Worm (Caenorhabditis elegans): ENCODE measurements around the gene Y17G7B.8.

Y17G7B.8 gene

DNA sequence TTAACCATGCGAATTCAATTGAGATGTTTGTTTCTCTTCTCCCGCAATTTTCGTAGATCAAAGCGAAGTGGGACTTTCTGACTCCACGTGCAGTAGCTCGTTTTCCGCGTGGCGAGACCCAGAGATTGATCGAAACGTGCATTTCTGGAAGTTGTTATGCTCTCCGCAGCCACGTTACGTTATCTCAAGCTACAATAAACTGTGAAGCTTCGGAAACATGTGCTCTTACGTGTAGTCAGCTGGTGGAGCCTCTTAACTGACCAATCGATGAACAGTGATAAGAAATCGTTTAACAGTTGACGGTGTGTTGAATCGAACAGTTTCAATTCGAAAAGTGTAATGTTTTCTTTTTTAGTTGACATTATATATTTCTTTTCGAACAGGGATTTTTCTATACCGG is 24.6 kb upstream of the Y17G7B.8 start (continued):
- TF ChIP-seq let-607 (tag; optimal IDR thresholded peaks at IDR 0.05) (no peak), akir-1 (GFP tag; optimal IDR thresholded peaks at IDR 0.05) (no peak), tbx-9 (tag; optimal IDR thresholded peaks at IDR 0.05; ENCODE audit: borderline replicate concordance) (no peak), aptf-3 (GFP tag; IDR thresholded peaks at IDR 0.05) (no peak), attf-3 (GFP tag; conservative IDR thresholded peaks at IDR 0.05) (no peak), ceh-27 (GFP tag; optimal IDR thresholded peaks at IDR 0.05) (no peak), lin-35 (GFP tag; optimal IDR thresholded peaks at IDR 0.05) (no peak), ztf-22 (GFP tag; optimal IDR thresholded peaks at IDR 0.05) (peak; percentile 58), F57A8.1 (GFP tag; optimal IDR thresholded peaks at IDR 0.05) (no peak), ama-1 (optimal IDR thresholded peaks at IDR 0.05) (no peak), ama-1 (GFP tag; optimal IDR thresholded peaks at IDR 0.05) (no peak), aptf-2 (GFP tag; conservative IDR thresholded peaks at IDR 0.05) (no peak), ceh-79 (tag; optimal IDR thresholded peaks at IDR 0.05) (no peak), hlh-12 (tag; optimal IDR thresholded peaks at IDR 0.05) (no peak), hmg-20 (GFP tag; IDR thresholded peaks at IDR 0.05) (no peak), Y53F4B.3 (GFP tag; IDR thresholded peaks at IDR 0.05) (no peak), hrde-1 (tag; optimal IDR thresholded peaks at IDR 0.05; ENCODE audit: borderline replicate concordance) (no peak), F37B4.10 (GFP tag; IDR thresholded peaks at IDR 0.05) (no peak), him-1 (tag; optimal IDR thresholded peaks at IDR 0.05) (no peak), F10E7.11 (tag; optimal IDR thresholded peaks at IDR 0.05) (no peak), rec-8 (tag; optimal IDR thresholded peaks at IDR 0.05) (no peak), cebp-2 (GFP tag; IDR thresholded peaks at IDR 0.05) (no peak), lir-1 (GFP tag; conservative IDR thresholded peaks at IDR 0.05) (no peak), Y79H2A.3 (GFP tag; conservative IDR thresholded peaks at IDR 0.05) (no peak), ekl-4 (GFP tag; IDR thresholded peaks at IDR 0.05) (no peak), ceh-91 (GFP tag; IDR thresholded peaks at IDR 0.05) (no peak), bed-2 (GFP tag; IDR thresholded peaks at IDR 0.05) (no peak), nhr-27 (tag; optimal IDR thresholded peaks at IDR 0.05) (no peak), F49E8.2 (tag; optimal IDR thresholded peaks at IDR 0.05; ENCODE audit: insufficient read depth) (no peak)

DNA sequence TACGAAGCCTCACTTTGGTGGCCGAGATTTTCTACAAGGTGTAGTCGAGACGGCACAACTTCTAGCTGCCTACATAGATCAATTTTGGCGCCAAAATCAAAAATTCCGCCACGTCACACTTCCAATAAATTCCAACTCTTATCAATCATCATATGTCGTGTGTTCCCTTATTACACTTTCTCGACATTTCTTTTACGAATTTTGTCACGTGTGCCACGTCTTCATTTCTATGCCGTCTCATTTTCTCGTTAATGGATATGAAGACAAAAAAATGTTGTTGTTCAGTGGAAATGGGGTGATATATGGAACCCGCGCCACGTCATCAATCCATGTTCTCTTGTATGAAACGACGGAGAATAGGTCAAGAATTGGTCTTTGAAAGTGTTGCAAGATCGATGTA is 24.1 kb upstream of the Y17G7B.8 start:
- no peak for TF ChIP-seq attf-3 (GFP tag; conservative IDR thresholded peaks at IDR 0.05)
- peak; percentile 64; the same call in 1 of the 2 replicates for TF ChIP-seq hsf-1 (GFP tag; IDR thresholded peaks at IDR 0.05)
- TF ChIP-seq ztf-26 (tag; optimal IDR thresholded peaks at IDR 0.05) = peak; percentile 12
- TF ChIP-seq ztf-3 (GFP tag; optimal IDR thresholded peaks at IDR 0.05) = no peak
- no peak for TF ChIP-seq F55B11.4 (tag; optimal IDR thresholded peaks at IDR 0.05; ENCODE audit: borderline replicate concordance, insufficient read depth)
- no peak for TF ChIP-seq ekl-4 (GFP tag; IDR thresholded peaks at IDR 0.05)
- TF ChIP-seq let-607 (tag; optimal IDR thresholded peaks at IDR 0.05) = peak in 1 of 2 experiments; percentile 63

DNA sequence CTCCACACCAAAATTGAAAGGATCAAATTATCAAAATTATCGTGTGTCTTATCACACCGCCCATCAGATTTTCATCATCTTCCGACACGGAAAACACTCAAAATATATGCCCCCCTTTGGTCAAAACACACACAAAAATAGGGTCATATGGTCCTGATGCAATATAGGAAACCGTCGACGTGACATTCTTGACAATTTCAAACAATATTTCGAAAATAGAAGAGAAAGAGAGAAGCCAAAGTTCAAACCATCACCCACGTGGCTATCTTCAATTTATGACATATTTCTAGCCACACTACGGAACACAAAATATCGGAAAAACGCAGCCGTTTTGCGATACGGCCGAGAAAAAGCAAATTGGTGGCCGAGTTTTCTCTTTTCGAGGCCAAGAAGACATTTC is 23.1 kb upstream of the Y17G7B.8 start:
- TF ChIP-seq bed-1 (GFP tag; IDR thresholded peaks at IDR 0.05) (no peak), lin-26 (GFP tag; IDR thresholded peaks at IDR 0.05) (peak; percentile 56; the same call in 1 of the 2 replicates), somi-1 (GFP tag; optimal IDR thresholded peaks at IDR 0.05) (peak; percentile 63), nhr-120 (GFP tag; IDR thresholded peaks at IDR 0.05) (no peak), lin-40 (tag; optimal IDR thresholded peaks at IDR 0.05) (peak; percentile 27), ztf-26 (tag; optimal IDR thresholded peaks at IDR 0.05) (peak; percentile 70), nhr-80 (tag; optimal IDR thresholded peaks at IDR 0.05) (peak; percentile 9), Y95B8A.8 (GFP tag; IDR thresholded peaks at IDR 0.05) (no peak), lsl-1 (GFP tag; optimal IDR thresholded peaks at IDR 0.05) (no peak), cebp-1 (GFP tag; IDR thresholded peaks at IDR 0.05) (peak; percentile 54), cebp-1 (tag; optimal IDR thresholded peaks at IDR 0.05) (peak; percentile 63)
